Worm (Caenorhabditis elegans) whole organism, midembryonic: ENCODE measurements around the gene Y47D3A.20.

Source experiments
- T22C8.4 ChIP-seq: fragments of 200-800 bp; sonication (Bioruptor generic); IDR thresholded peaks from 2 replicates; pipeline ENCODE4 v1.3.6; 2022; ENCODE audit warnings: missing genetic modification characterization, missing compliant biosample characterization
- cog-1 ChIP-seq: sonication (generic microtip); optimal IDR thresholded peaks from 2 replicates; lab custom pipeline; 2016; ENCODE audit warnings: missing genetic modification characterization, missing compliant biosample characterization
- flt-1 ChIP-seq: fragments of 200-800 bp; sonication (Bioruptor generic); IDR thresholded peaks from 2 replicates; pipeline ENCODE4 v1.3.6; 2022; ENCODE audit warnings: missing genetic modification characterization, missing compliant biosample characterization
- klf-2 ChIP-seq: fragments of 200-800 bp; sonication (Bioruptor generic); conservative IDR thresholded peaks from 2 replicates; pipeline ENCODE4 v1.3.6; 2022; ENCODE audit warnings: missing genetic modification reagents, missing genetic modification characterization, missing compliant biosample characterization
- med-1 ChIP-seq: sonication (generic microtip); optimal IDR thresholded peaks from 2 replicates; lab custom pipeline; 2017; ENCODE audit warnings: missing genetic modification characterization, mild to moderate bottlenecking, missing compliant biosample characterization, antibody characterized with exemption, missing genetic modification reagents; ENCODE audit not compliant: insufficient read depth
- ref-1 ChIP-seq: fragments of 200-800 bp; sonication (Bioruptor generic); conservative IDR thresholded peaks from 2 replicates; pipeline ENCODE4 v1.3.6; 2022; ENCODE audit warnings: missing genetic modification reagents, missing genetic modification characterization, missing compliant biosample characterization
- tab-1 ChIP-seq: fragments of 200-800 bp; sonication (Bioruptor generic); IDR thresholded peaks from 2 replicates; pipeline ENCODE4 v1.3.6; 2022; ENCODE audit warnings: missing genetic modification characterization, missing compliant biosample characterization
- ztf-23 ChIP-seq: fragments of 200-800 bp; sonication (Bioruptor generic); IDR thresholded peaks from 2 replicates; pipeline ENCODE4 v1.3.6; 2022; ENCODE audit warnings: missing genetic modification reagents, missing genetic modification characterization, missing compliant biosample characterization
- ztf-29 ChIP-seq: fragments of 200-800 bp; sonication (Bioruptor generic); IDR thresholded peaks from 2 replicates; pipeline ENCODE4 v1.3.6; 2022; ENCODE audit warnings: missing genetic modification reagents, missing genetic modification characterization, missing compliant biosample characterization

DNA sequence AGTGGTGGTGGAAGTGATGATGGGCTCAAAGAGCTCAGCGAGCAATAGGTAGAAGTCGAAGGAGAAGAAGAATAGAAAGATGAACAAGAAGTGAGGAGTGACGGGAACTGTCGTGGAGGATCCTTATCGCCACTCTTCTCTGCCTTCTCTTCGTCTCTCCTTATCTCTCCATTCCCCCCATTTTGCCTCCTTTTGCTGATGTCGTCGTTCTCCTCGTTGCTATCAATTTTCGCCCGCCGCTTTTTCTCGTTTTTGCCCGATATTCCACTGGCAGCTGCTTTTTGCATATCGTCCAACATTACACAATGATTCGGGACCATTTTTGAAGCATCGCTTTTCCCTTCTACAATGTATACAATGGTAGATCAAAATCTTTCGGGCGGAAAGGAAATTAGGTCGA lies 7.5 kb upstream of the Y47D3A.20 start:
- TF ChIP-seq flt-1 (GFP tag; lab: Robert Waterston, UW) (no peak), T22C8.4 (GFP tag; lab: Robert Waterston, UW) (no peak), tab-1 (GFP tag; lab: Robert Waterston, UW) (no peak), ztf-23 (GFP tag; lab: Robert Waterston, UW) (no peak), cog-1 (tag; lab: Kevin White, UChicago) (no peak), ref-1 (GFP tag; lab: Robert Waterston, UW) (no peak), klf-2 (GFP tag; lab: Robert Waterston, UW) (no peak), ztf-29 (GFP tag; lab: Robert Waterston, UW) (no peak), med-1 (GFP tag; lab: Kevin White, UChicago) (no peak)
